Fruit fly (Drosophila melanogaster) ovary, adult (tissue): ENCODE results near the gene Ada3.

Source experiments
- CG17801 ChIP-seq: fragments of 200-800 bp; optimal IDR thresholded peaks from 2 replicates; lab custom pipeline; 2019; ENCODE audit warnings: missing biosample characterization, mild to moderate bottlenecking, missing genetic modification characterization, moderate library complexity; ENCODE audit not compliant: partially characterized antibody

The Ada3 gene

dm6 chrX:18092810-18093222, 7.3 kb downstream of the Ada3 start, which contains the start of gene RhoGAP16F:
RhoGAP16F (plus strand) TSS chrX:18093145.
- TF ChIP-seq CG17801, result peak; percentile 88

DNA sequence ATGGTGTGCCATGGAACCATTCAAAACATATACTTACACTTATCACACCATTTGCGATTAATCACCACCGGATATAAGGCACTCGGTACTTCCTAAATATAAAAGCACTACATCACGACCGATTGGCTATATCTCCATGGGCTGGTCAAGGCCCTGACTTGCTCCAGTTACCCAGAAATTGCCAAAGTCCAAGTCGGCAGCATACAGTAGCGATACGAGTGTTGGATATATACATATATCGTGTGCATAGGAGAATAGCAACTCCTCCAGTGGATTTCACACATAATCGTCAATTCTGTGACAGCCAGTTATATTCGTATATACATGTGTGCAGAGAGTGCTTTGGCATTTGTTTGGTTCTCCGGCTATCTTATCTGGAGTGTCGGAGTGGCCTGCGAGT, 8.6 kb downstream of the Ada3 start:
- no peak for TF ChIP-seq CG17801

dm6 chrX:18094747-18095352, 9.3 kb downstream of the Ada3 start:
- TF ChIP-seq CG17801, result no peak

DNA sequence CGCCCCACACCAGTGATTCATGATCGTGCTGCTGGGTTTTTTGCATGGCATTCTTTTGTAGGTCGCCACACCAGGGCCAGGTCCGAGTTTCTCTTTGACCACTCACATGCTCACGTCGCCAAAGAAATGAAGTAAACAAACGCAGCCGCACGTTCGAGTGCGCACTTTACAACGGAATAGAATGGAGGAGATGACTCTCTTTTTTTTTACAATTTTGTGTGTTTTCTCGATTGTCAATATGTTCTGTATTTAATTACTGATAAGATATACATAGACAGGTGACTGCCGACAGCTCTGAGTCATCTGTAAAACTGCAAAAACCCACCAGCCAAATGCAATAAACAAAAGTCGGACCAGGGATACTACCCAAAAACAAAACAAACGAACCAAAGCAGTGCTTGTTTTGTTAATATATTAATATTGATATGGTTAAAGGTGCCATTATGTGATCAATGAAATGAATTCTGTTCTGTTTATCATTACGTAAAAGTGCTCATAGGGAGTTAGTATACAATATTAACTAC, 14.6 kb downstream of the Ada3 start:
- no peak for TF ChIP-seq CG17801

DNA sequence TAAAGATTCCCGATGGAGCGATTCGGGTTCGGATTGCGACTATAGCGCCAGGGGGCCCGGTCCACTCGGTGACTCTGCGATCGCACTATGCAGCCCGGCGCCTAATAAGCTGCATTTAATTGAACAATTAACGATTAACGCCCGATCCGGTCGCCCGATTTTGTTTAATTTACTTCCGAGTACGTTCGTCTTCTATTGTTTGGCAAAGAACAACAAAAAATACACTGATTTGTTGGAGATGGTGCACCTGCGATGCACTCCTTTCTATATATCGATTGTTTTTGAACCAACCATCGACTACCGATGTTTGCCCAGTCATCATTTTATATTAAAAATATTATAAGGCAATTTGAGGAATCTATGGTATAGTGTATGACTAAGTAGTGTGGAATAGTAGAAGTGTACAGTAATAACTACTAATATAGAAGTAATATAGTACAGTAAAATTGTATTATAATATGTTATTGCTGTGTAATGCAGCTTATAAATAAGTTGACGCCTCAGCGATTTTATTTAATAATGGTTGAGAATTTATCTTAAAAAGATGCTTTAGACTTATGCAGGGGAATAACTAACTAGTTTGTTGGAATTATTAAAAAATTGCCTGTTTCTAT, 15.6 kb downstream of the Ada3 start, which contains the start of gene Mvb12:
Gene Mvb12 (minus strand): TSS at position 217 of the 614 bp plus-strand sequence.
- TF ChIP-seq CG17801, result no peak

- TF ChIP-seq CG17801, result no peak
Observed at dm6 chrX:18101778-18102177, 16.2 kb downstream of the Ada3 start, which contains the start of gene Taf8. Taf8 (plus strand) TSS chrX:18101970.

DNA sequence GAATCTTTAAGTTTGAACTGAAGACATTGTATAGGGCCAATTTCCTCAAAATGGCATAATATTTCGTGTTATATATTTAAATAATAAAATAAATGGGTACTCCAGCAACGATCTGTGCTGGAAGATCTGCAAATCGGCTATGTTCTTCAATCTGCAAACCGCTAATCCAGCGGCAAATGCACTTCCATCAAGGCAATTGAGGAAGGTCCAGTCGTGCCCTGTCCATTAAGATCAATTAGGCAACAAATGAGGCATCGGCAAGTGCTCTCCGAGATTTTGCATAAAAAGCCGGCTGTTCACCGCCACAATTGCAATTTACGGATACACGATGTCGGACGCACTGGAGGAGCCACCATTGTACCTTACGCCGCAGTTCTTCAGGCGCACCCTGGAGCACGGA, 17.8 kb downstream of the Ada3 start, which contains the start of gene CG7135:
Gene CG7135 (plus strand): TSS at position 301 of the 400 bp plus-strand sequence.
- TF ChIP-seq CG17801, result no peak

DNA sequence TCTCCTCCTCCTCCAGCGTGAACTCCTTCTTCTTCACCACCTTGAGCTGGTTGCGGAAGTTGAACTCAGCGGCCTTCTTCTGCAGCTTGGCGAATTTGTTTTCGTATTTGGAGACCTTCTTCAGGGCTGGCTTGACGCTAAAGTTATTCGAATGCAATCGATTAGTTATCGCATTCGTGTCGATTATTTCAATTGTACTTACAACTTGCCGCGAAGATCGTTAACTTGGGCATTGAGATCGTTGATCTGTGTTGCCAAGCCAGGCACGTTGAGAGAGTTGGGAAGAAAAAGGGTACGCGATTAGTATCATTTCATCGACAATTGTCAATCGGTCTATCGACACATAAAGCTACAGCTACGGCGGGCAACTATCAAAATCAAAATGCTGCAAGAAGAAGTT, 21.1 kb downstream of the Ada3 start:
- no peak for TF ChIP-seq CG17801

- TF ChIP-seq CG17801, result no peak
Observed at dm6 chrX:18108676-18109075, 23.1 kb downstream of the Ada3 start.

DNA sequence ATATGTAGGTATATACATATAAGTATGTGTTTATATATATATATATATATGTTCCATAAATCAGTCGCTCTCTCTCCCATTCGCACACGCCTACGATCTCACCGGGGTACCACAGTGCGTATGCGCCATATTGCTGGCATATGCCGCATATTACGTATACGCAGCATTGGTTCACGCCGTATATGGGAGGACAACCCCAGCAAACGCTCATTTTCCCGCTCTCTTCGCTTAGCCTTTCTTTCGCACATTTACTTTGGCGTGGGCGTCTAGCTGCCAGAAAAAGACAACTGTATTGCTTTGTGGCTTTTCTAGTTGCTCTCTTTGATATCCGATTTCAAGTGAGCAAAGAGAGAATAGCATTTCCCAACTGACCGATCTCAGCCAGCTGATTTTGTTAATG, 29.2 kb downstream of the Ada3 start:
- TF ChIP-seq CG17801, result no peak

DNA sequence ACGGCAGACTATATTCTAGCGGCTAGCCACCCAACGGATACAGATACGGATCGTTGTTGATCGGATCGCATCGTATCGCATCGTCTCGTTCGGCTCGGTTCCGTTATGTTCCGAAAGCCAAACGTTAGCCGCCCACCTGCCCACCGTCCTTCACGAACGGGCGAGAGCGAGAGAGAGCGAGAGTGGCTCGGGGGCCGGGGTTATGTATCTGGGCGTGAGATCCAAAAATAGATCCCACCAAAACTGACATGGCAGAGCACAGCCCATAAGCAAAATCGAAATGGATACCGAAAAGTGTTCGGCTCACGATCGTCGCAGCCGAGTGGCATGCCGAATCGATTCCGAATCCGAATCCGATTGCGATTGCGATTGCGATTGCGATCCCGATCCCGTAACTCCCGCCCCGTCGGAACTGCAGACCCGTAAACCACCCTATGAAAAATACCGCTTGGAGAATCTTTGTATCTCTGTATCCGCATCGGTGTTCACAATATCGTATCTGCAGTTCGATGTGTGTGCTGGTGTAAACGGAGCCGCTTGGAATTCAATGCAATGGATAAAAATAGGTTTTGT, 31.3 kb downstream of the Ada3 start, which contains the start of gene wupA:
Gene wupA (minus strand): TSS at position 112 of the 573 bp plus-strand sequence.
- TF ChIP-seq CG17801, result no peak

DNA sequence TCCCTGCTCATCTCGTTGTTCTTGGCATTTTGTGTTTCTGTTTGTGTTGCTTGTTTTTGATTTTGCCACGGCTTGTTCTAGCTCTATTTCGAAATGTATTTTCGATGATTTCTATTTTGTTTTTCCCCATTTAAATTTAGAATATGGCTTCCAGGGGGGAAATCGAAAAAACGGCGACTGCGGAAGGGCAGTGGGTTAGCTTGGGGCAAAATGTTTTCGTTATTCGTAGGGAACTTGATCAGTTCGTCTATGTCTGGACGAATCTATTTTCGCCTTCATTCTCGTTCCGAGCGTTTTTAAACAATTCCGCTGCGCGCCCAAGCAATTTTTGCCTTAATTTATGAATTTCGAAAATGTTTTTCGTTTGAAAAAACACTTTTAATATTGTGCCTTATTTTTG, 33.0 kb downstream of the Ada3 start:
- no peak for TF ChIP-seq CG17801

dm6 chrX:18125520-18125919, 40.0 kb downstream of the Ada3 start:
- TF ChIP-seq CG17801, result no peak

DNA sequence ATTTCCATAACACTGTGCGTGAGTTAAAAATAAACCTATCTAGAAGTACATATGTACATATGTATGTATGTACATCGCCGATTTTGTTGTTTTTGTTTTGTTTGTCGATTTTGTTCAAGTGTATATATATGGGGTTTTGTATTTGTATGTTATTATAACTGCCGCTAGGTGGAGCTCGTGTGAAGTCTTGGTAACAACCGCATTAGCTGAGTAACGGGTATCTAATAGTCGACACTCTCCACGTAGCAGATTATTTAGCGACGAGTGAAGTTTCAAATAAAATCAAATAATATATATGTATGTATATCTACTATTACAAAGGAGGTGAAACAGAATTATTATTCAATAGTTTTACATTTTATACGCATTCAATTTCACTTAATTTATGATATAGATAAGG, 43.7 kb downstream of the Ada3 start:
- no peak for TF ChIP-seq CG17801

dm6 chrX:18130168-18130567, 44.6 kb downstream of the Ada3 start, which contains the start of gene CG43133:
CG43133 (minus strand) TSS chrX:18130178.
- no peak for TF ChIP-seq CG17801

dm6 chrX:18136059-18136458, 50.5 kb downstream of the Ada3 start:
- no peak for TF ChIP-seq CG17801
